Fruit fly (Drosophila melanogaster) whole organism, embryonic: Measurements from ENCODE around the gene smash.

ENCODE experiments used
- CG10267 ChIP-seq: fragments of 200-800 bp; sonication (Bioruptor generic); optimal IDR thresholded peaks from 2 replicates; lab custom pipeline; 2018; ENCODE audit warnings: missing biosample characterization, mild to moderate bottlenecking, missing genetic modification characterization, moderate library complexity
- CG10321 ChIP-seq: fragments of 200-800 bp; sonication (Bioruptor generic); IDR thresholded peaks from 2 replicates; pipeline ENCODE4 v1.3.6; 2022; ENCODE audit warnings: missing biosample characterization, missing genetic modification characterization
- CG11696 ChIP-seq: fragments of 200-800 bp; sonication (Bioruptor generic); IDR thresholded peaks from 2 replicates; pipeline ENCODE4 v1.3.6; 2022; ENCODE audit warnings: missing biosample characterization, missing genetic modification characterization
- CG12659 ChIP-seq: fragments of 200-800 bp; sonication (Bioruptor generic); optimal IDR thresholded peaks from 3 replicates; lab custom pipeline; 2017; ENCODE audit warnings: mild to moderate bottlenecking, missing biosample characterization, missing genetic modification reagents, missing genetic modification characterization
- CG13424 ChIP-seq: fragments of 200-800 bp; sonication (Bioruptor generic); optimal IDR thresholded peaks from 2 replicates; lab custom pipeline; 2019; ENCODE audit warnings: missing biosample characterization, mild to moderate bottlenecking, missing genetic modification characterization, moderate library complexity
- CG14965 ChIP-seq: fragments of 200-800 bp; sonication (Bioruptor generic); optimal IDR thresholded peaks from 2 replicates; lab custom pipeline; 2016; ENCODE audit warnings: missing biosample characterization, missing genetic modification characterization, borderline replicate concordance
- CG15073 ChIP-seq: fragments of 200-800 bp; sonication (Bioruptor generic); optimal IDR thresholded peaks from 2 replicates; lab custom pipeline; 2016; ENCODE audit warnings: missing biosample characterization, missing genetic modification characterization
- CG1529 ChIP-seq: fragments of 200-800 bp; sonication (Bioruptor generic); optimal IDR thresholded peaks from 3 replicates; lab custom pipeline; 2018; ENCODE audit warnings: missing biosample characterization, missing genetic modification characterization
- CG15514 ChIP-seq: fragments of 200-800 bp; sonication (Bioruptor generic); optimal IDR thresholded peaks from 3 replicates; lab custom pipeline; 2017; ENCODE audit warnings: missing biosample characterization, missing genetic modification characterization, mild to moderate bottlenecking, moderate library complexity, missing genetic modification reagents
- CG15696 ChIP-seq: fragments of 200-800 bp; sonication (Bioruptor generic); optimal IDR thresholded peaks from 2 replicates; lab custom pipeline; 2019; ENCODE audit warnings: missing biosample characterization, mild to moderate bottlenecking, missing genetic modification characterization, moderate library complexity
- CG17328 ChIP-seq: fragments of 200-800 bp; sonication (Bioruptor generic); IDR thresholded peaks from 2 replicates; pipeline ENCODE4 v1.3.6; 2022; ENCODE audit warnings: missing biosample characterization, missing genetic modification characterization
- CG17361 ChIP-seq: fragments of 200-800 bp; sonication (Bioruptor generic); IDR thresholded peaks from 3 replicates; pipeline ENCODE4 v1.3.6; 2022; ENCODE audit warnings: missing biosample characterization, missing genetic modification characterization
- CG1792 ChIP-seq: fragments of 200-800 bp; sonication (Bioruptor generic); optimal IDR thresholded peaks from 2 replicates; lab custom pipeline; 2016; ENCODE audit warnings: missing biosample characterization, missing genetic modification characterization
- CG18476 ChIP-seq: fragments of 200-800 bp; sonication (Bioruptor generic); optimal IDR thresholded peaks from 2 replicates; lab custom pipeline; 2016; ENCODE audit warnings: missing biosample characterization, mild to moderate bottlenecking, missing genetic modification characterization
- CG31365 ChIP-seq: fragments of 200-800 bp; sonication (Bioruptor generic); optimal IDR thresholded peaks from 2 replicates; lab custom pipeline; 2018; ENCODE audit warnings: missing biosample characterization, mild to moderate bottlenecking, missing genetic modification characterization
- CG3407 ChIP-seq: fragments of 200-800 bp; sonication (Bioruptor generic); optimal IDR thresholded peaks from 2 replicates; lab custom pipeline; 2018; ENCODE audit warnings: missing biosample characterization, mild to moderate bottlenecking, missing genetic modification characterization
- CG4854 ChIP-seq: fragments of 200-800 bp; sonication (Bioruptor generic); optimal IDR thresholded peaks from 2 replicates; lab custom pipeline; 2016; ENCODE audit warnings: missing biosample characterization, missing genetic modification characterization, inconsistent platforms
- CG5245 ChIP-seq: fragments of 200-800 bp; sonication (Bioruptor generic); optimal IDR thresholded peaks from 3 replicates; lab custom pipeline; 2016; ENCODE audit warnings: missing biosample characterization, missing genetic modification characterization
- CG6272 ChIP-seq: fragments of 200-800 bp; sonication (Bioruptor generic); IDR thresholded peaks from 2 replicates; pipeline ENCODE4 v1.3.6; 2022; ENCODE audit warnings: missing biosample characterization, missing genetic modification characterization
- CG6765 ChIP-seq: fragments of 200-800 bp; sonication (Bioruptor generic); optimal IDR thresholded peaks from 3 replicates; lab custom pipeline; 2017; ENCODE audit warnings: missing biosample characterization, mild to moderate bottlenecking, missing genetic modification characterization
- CG7556 ChIP-seq: fragments of 200-800 bp; sonication (Bioruptor generic); optimal IDR thresholded peaks from 2 replicates; lab custom pipeline; 2017; ENCODE audit warnings: missing biosample characterization, mild to moderate bottlenecking, missing genetic modification characterization
- CG7839 ChIP-seq: fragments of 200-800 bp; sonication (Bioruptor generic); optimal IDR thresholded peaks from 3 replicates; lab custom pipeline; 2018; ENCODE audit warnings: missing biosample characterization, mild to moderate bottlenecking, missing genetic modification characterization, moderate library complexity
- CG8089 ChIP-seq: fragments of 200-800 bp; sonication (Bioruptor generic); optimal IDR thresholded peaks from 3 replicates; lab custom pipeline; 2016; ENCODE audit warnings: missing biosample characterization, missing genetic modification characterization
- CG8388 ChIP-seq: fragments of 200-800 bp; sonication (Bioruptor generic); optimal IDR thresholded peaks from 2 replicates; lab custom pipeline; 2019; ENCODE audit warnings: missing biosample characterization, mild to moderate bottlenecking, missing genetic modification characterization, moderate library complexity
- CG9817 ChIP-seq: fragments of 200-800 bp; sonication (Bioruptor generic); optimal IDR thresholded peaks from 2 replicates; lab custom pipeline; 2018; ENCODE audit warnings: missing biosample characterization, mild to moderate bottlenecking, missing genetic modification characterization, moderate library complexity
- CTCF ChIP-seq: fragments of 200-800 bp; sonication (Bioruptor generic); optimal IDR thresholded peaks from 2 replicates; lab custom pipeline; 2017; ENCODE audit warnings: missing biosample characterization, mild to moderate bottlenecking, missing genetic modification characterization, moderate library complexity
- D19B ChIP-seq: fragments of 200-800 bp; sonication (Bioruptor generic); optimal IDR thresholded peaks from 2 replicates; lab custom pipeline; 2017; ENCODE audit warnings: missing biosample characterization, mild to moderate bottlenecking, missing genetic modification characterization
- Dek ChIP-seq: fragments of 200-800 bp; sonication (Bioruptor generic); optimal IDR thresholded peaks from 3 replicates; lab custom pipeline; 2019; ENCODE audit warnings: missing biosample characterization, mild to moderate bottlenecking, missing genetic modification characterization, moderate library complexity
- ERR ChIP-seq: fragments of 200-800 bp; sonication (Bioruptor generic); optimal IDR thresholded peaks from 2 replicates; lab custom pipeline; 2016; ENCODE audit warnings: missing biosample characterization, missing genetic modification characterization
- HLH4C ChIP-seq: fragments of 200-800 bp; sonication (Bioruptor generic); IDR thresholded peaks from 3 replicates; pipeline ENCODE4 v1.3.6; 2022; ENCODE audit warnings: missing biosample characterization, missing genetic modification characterization; ENCODE audit not compliant: partially characterized antibody
- Hr39 ChIP-seq: fragments of >200 bp; optimal IDR thresholded peaks from 2 replicates; lab custom pipeline; 2017
- Lpt ChIP-seq: fragments of >200 bp; optimal IDR thresholded peaks from 2 replicates; lab custom pipeline; 2018; ENCODE audit warnings: missing biosample characterization, missing genetic modification characterization
- Neu2 ChIP-seq: fragments of 200-800 bp; sonication (Bioruptor generic); optimal IDR thresholded peaks from 3 replicates; lab custom pipeline; 2016; ENCODE audit warnings: missing biosample characterization, missing genetic modification characterization, borderline replicate concordance
- Nf-YC ChIP-seq: fragments of 200-800 bp; optimal IDR thresholded peaks from 3 replicates; lab custom pipeline; 2019; ENCODE audit warnings: missing biosample characterization, mild to moderate bottlenecking, missing genetic modification characterization, moderate library complexity
- Poxn ChIP-seq: fragments of 200-800 bp; sonication (Bioruptor generic); IDR thresholded peaks from 2 replicates; pipeline ENCODE4 v1.3.6; 2022; ENCODE audit warnings: missing biosample characterization, missing genetic modification characterization
- Rfx ChIP-seq: fragments of 200-800 bp; sonication (Bioruptor generic); IDR thresholded peaks from 2 replicates; pipeline ENCODE4 v1.3.6; 2022; ENCODE audit warnings: missing biosample characterization, missing genetic modification characterization
- Side ChIP-seq: fragments of 200-800 bp; sonication (Bioruptor generic); optimal IDR thresholded peaks from 2 replicates; lab custom pipeline; 2016; ENCODE audit warnings: missing biosample characterization, missing genetic modification characterization
- Sox100B ChIP-seq: fragments of 200-800 bp; sonication (Bioruptor generic); optimal IDR thresholded peaks from 3 replicates; lab custom pipeline; 2018; ENCODE audit warnings: missing biosample characterization, mild to moderate bottlenecking, missing genetic modification characterization
- Usf ChIP-seq: fragments of 200-800 bp; sonication (Bioruptor generic); optimal IDR thresholded peaks from 2 replicates; lab custom pipeline; 2017; ENCODE audit warnings: missing genotype, missing biosample characterization, missing genetic modification characterization
- dpn ChIP-seq, 2 experiments: fragments of 200-800 bp; sonication (Bioruptor generic); optimal IDR thresholded peaks; 3 replicates each; lab custom pipeline; 2016; ENCODE audit warnings: missing biosample characterization in 2 of 2, missing genetic modification characterization in 2 of 2
- esg ChIP-seq: fragments of 200-800 bp; sonication (Bioruptor generic); conservative IDR thresholded peaks from 2 replicates; pipeline ENCODE4 v1.3.6; 2022; ENCODE audit warnings: missing biosample characterization, missing genetic modification characterization
- eve ChIP-seq, 2 experiments: fragments of >200 bp; optimal IDR thresholded peaks; 2 replicates each; lab custom pipeline; 2017; ENCODE audit warnings: missing biosample characterization in 2 of 2, missing genetic modification characterization in 2 of 2
- exex ChIP-seq: fragments of 200-800 bp; sonication (Bioruptor generic); optimal IDR thresholded peaks from 4 replicates; lab custom pipeline; 2018; ENCODE audit warnings: missing biosample characterization, mild to moderate bottlenecking, missing genetic modification characterization, moderate library complexity
- gfzf ChIP-seq: fragments of 200-800 bp; sonication (Bioruptor generic); optimal IDR thresholded peaks from 2 replicates; lab custom pipeline; 2016; ENCODE audit warnings: missing biosample characterization, mild to moderate bottlenecking, missing genetic modification characterization, moderate library complexity
- gt ChIP-seq: fragments of 200-800 bp; sonication (Bioruptor generic); IDR thresholded peaks from 2 replicates; pipeline ENCODE4 v1.3.6; 2022; ENCODE audit warnings: missing biosample characterization, missing genetic modification characterization
- onecut ChIP-seq: fragments of 200-800 bp; sonication (Bioruptor generic); IDR thresholded peaks from 2 replicates; pipeline ENCODE4 v1.3.6; 2022; ENCODE audit warnings: missing biosample characterization, missing genetic modification characterization
- schlank ChIP-seq: fragments of 200-800 bp; sonication (Bioruptor generic); optimal IDR thresholded peaks from 2 replicates; lab custom pipeline; 2018; ENCODE audit warnings: missing biosample characterization, mild to moderate bottlenecking, missing genetic modification characterization
- sisA ChIP-seq: fragments of 200-800 bp; sonication (Bioruptor generic); IDR thresholded peaks from 2 replicates; pipeline ENCODE4 v1.3.6; 2022; ENCODE audit warnings: missing biosample characterization, missing genetic modification characterization
- slp2 ChIP-seq: fragments of 200-800 bp; sonication (Bioruptor generic); optimal IDR thresholded peaks from 2 replicates; lab custom pipeline; 2016; ENCODE audit warnings: missing biosample characterization, missing genetic modification characterization
- tio ChIP-seq: fragments of 200-800 bp; sonication (Bioruptor generic); optimal IDR thresholded peaks from 2 replicates; lab custom pipeline; 2017; ENCODE audit warnings: missing biosample characterization, missing genetic modification characterization, inconsistent platforms
- vnd ChIP-seq: fragments of 200-800 bp; sonication (Bioruptor generic); IDR thresholded peaks from 3 replicates; pipeline ENCODE4 v1.3.6; 2022; ENCODE audit warnings: missing biosample characterization, missing genetic modification characterization; ENCODE audit not compliant: partially characterized antibody

smash gene

DNA sequence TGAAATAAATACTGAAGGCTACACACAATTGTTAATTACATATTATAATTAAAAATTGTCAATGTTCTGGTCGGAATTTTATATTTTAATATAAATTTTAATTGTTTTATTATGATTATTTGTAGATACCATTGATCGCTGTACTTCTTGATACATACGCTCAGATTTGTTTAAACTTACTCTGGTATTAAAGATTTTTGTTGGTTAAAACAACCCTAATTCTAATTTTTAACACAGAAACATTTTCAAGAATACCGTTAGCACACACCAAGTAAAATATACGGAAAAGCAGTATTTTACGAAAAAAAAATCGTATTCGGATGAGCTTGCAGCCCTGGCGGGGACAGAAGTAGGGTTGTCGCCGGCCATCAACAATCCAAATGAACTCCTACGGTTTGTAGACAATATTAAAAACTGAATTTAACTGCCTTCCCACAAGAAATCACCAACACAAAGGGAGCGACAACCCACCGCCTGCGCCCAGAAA lies 17.7 kb upstream of the smash start, which contains the start of the genes CG9775, MED31 and slx1 (continued):
- TF ChIP-seq CG13424 (tag; lab: Kevin White, UChicago) (peak; percentile 82), onecut (GFP tag; lab: Robert Waterston, UW) (peak; percentile 4; the same call in 1 of the 2 replicates), Nf-YC (tag; lab: Kevin White, UChicago) (peak; percentile 74), D19B (peak; percentile 65), gt (GFP tag; lab: Robert Waterston, UW) (no peak), CG17361 (peak; percentile 90), Dek (tag; lab: Kevin White, UChicago) (peak; percentile 72), Neu2 (no peak), CG11696 (GFP tag; lab: Robert Waterston, UW) (peak; percentile 61), ERR (no peak), CG15514 (peak; percentile 69), Usf (GFP tag; lab: Kevin White, UChicago) (peak; percentile 47), Sox100B (peak; percentile 74), tio (GFP tag; lab: Kevin White, UChicago) (no peak), vnd (GFP tag; lab: Robert Waterston, UW) (no peak), Rfx (GFP tag; lab: Robert Waterston, UW) (peak; percentile 79), CG14965 (no peak), CG8089 (no peak), CG18476 (GFP tag; lab: Kevin White, UChicago) (no peak), CG17328 (GFP tag; lab: Robert Waterston, UW) (peak; percentile 49; the same call in 1 of the 2 replicates), CG10267 (peak; percentile 80), CG6765 (GFP tag; lab: Kevin White, UChicago) (peak; percentile 28), CG15073 (GFP tag; lab: Kevin White, UChicago) (no peak), CG7839 (tag; lab: Kevin White, UChicago) (peak; percentile 82), CG10321 (GFP tag; lab: Robert Waterston, UW) (no peak), CG12659 (GFP tag; lab: Kevin White, UChicago) (peak; percentile 88), CTCF (GFP tag; lab: Kevin White, UChicago) (peak; percentile 8), CG6272 (GFP tag; lab: Robert Waterston, UW) (peak; percentile 45; the same call in 1 of the 2 replicates), exex (tag; lab: Kevin White, UChicago) (peak; percentile 27), sisA (GFP tag; lab: Robert Waterston, UW) (peak; percentile 68), CG7556 (peak; percentile 77), CG4854 (GFP tag; lab: Kevin White, UChicago) (no peak), Hr39 (lab: Kevin White, UChicago) (no peak), eve (GFP tag; optimal IDR thresholded peaks at IDR 0.05; lab: Kevin White, UChicago) (no peak), CG8388 (peak; percentile 71), CG1792 (no peak), slp2 (GFP tag; lab: Kevin White, UChicago) (no peak), CG3407 (GFP tag; lab: Kevin White, UChicago) (peak; percentile 28), CG31365 (tag; lab: Kevin White, UChicago) (no peak), Side (peak; percentile 16), gfzf (GFP tag; lab: Kevin White, UChicago) (peak; percentile 55), Poxn (GFP tag; lab: Robert Waterston, UW) (no peak; the same call in 1 of the 2 replicates), Lpt (GFP tag; lab: Kevin White, UChicago) (no peak), dpn (GFP tag; optimal IDR thresholded peaks at IDR 0.05; lab: Kevin White, UChicago) (peak in 1 of 2 experiments; percentile 78), CG5245 (GFP tag; lab: Kevin White, UChicago) (peak; percentile 9), HLH4C (no peak), CG9817 (tag; lab: Kevin White, UChicago) (peak; percentile 87), CG1529 (peak; percentile 33), schlank (tag; lab: Kevin White, UChicago) (peak; percentile 19), CG15696 (tag; lab: Kevin White, UChicago) (peak; percentile 70), esg (GFP tag; lab: Robert Waterston, UW) (peak; percentile 78)
